Fruit fly (Drosophila melanogaster) Kc167 (cell line): ENCODE results near the gene Rbcn-3A.

Experiments used
- Myc ChIP-seq: fragments of >200 bp; optimal IDR thresholded peaks from 2 replicates; lab custom pipeline; 2017; ENCODE audit warnings: missing external identifiers
- Sin3A ChIP-seq: fragments of >200 bp; optimal IDR thresholded peaks from 2 replicates; lab custom pipeline; 2018; ENCODE audit warnings: missing external identifiers
- h ChIP-seq: fragments of >200 bp; optimal IDR thresholded peaks from 3 replicates; lab custom pipeline; 2018; ENCODE audit warnings: missing external identifiers
- insv ChIP-seq: fragments of >200 bp; optimal IDR thresholded peaks from 3 replicates; lab custom pipeline; 2018; ENCODE audit warnings: missing external identifiers
- psq ChIP-seq: fragments of >200 bp; optimal IDR thresholded peaks from 2 replicates; lab custom pipeline; 2017; ENCODE audit warnings: missing external identifiers
- ttk ChIP-seq: sonication (Bioruptor generic); optimal IDR thresholded peaks from 2 replicates; lab custom pipeline; 2017; ENCODE audit warnings: missing external identifiers

The Rbcn-3A gene

dm6 chrX:6254617-6255349 lies 504 bp downstream of the Rbcn-3A start:
- no peak for TF ChIP-seq Sin3A (lab: Kevin White, UChicago)
- no peak for TF ChIP-seq h (lab: Kevin White, UChicago)
- TF ChIP-seq psq (lab: Kevin White, UChicago): no peak

dm6 chrX:6253701-6254100 lies 1.6 kb downstream of the Rbcn-3A start:
- no peak for TF ChIP-seq Sin3A (lab: Kevin White, UChicago)
- TF ChIP-seq Myc (lab: Kevin White, UChicago): no peak
- TF ChIP-seq insv (lab: Kevin White, UChicago): no peak

DNA sequence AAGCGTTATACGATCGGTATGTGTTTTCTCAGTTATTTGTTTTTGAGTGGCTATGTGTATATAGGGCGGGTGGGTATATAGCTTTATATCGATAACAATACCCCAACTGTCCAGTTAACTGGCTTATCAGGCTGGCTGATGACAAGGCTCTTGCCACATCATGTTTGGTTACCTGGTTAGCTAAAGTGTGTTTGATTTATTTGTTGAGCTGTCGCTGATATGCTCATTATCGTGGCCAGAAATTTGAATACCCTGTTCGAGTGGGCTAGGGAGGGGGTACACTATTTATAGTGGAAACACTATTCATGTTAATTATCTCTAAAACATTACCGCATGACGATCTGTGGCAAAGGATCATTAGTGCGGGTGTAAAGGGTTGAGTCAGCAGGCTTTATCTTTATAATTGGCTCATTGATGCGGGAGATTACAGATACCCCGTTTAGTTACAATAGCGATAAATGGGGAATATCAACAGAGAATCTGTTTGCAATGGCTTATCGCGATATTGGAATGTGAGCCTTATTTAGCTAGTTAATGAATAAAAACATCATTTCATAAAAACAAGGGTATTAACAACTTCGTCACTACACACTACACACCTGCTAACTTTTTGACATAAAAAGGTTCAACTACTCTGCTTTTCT lies 2.3 kb downstream of the Rbcn-3A start:
- TF ChIP-seq ttk (lab: Kevin White, UChicago) (no peak), insv (lab: Kevin White, UChicago) (no peak), psq (lab: Kevin White, UChicago) (no peak), h (lab: Kevin White, UChicago) (no peak), Myc (lab: Kevin White, UChicago) (no peak), Sin3A (lab: Kevin White, UChicago) (no peak)

- TF ChIP-seq h (lab: Kevin White, UChicago): no peak
- no peak for TF ChIP-seq ttk (lab: Kevin White, UChicago)
- TF ChIP-seq psq (lab: Kevin White, UChicago): no peak
- no peak for TF ChIP-seq Sin3A (lab: Kevin White, UChicago)
- TF ChIP-seq Myc (lab: Kevin White, UChicago): no peak
- TF ChIP-seq insv (lab: Kevin White, UChicago): no peak
Observed at dm6 chrX:6237015-6237414, 18.3 kb downstream of the Rbcn-3A start, which contains the start of gene CG14445. Gene CG14445 (plus strand): TSS chrX:6237315.

DNA sequence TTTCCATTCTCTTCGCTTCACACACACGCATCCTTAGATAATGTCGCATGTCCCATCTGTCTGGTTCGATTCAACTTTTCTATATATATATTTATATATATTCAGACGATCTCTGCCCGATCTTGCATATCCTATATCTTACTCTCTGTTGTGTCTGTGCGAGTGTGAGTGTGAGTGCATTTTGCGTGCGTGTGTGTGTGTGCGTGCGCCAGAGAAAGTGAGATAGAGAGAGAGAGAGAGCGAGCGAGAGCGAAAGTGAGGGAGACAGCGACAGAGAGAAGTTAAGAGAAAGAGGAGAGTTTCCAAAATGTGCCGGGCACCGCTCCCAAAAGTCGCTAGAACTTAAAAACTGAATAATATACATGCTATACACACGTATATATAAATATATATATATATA lies 23.5 kb downstream of the Rbcn-3A start:
- no peak for TF ChIP-seq ttk (lab: Kevin White, UChicago)

DNA sequence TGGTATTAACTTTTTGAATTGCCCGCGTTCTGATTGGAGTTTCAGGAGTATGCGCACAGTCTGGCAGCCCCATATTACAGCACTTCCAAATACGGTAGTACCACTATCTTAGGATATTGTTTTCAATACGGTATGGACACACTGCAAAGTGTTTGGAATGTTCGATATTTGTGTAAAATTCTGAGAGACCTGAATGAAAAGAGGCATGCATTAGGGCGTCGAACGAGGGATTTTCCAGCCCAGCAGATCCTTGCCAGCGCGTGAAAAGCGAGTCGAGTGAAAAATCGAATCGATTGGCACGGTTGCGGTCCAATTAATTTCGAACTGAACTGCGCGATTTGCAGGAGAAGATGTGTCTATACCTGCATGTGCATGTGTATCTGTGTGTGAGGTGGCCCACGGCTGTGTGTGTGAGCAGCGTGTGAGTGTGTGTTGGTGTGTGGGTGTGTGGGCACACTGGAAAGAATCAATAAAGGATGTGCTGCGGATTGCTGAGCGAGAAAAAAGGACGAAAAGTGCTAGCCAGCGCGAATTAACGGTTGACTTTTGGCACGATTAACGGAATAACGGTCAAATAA lies 29.7 kb downstream of the Rbcn-3A start, which contains the start of gene dtn:
Gene dtn, plus strand, starts transcription at position 176 of the 578 bp plus-strand sequence.
- no peak for TF ChIP-seq ttk (lab: Kevin White, UChicago)

- TF ChIP-seq insv (lab: Kevin White, UChicago) (no peak), Myc (lab: Kevin White, UChicago) (no peak), h (lab: Kevin White, UChicago) (no peak), ttk (lab: Kevin White, UChicago) (no peak), psq (lab: Kevin White, UChicago) (no peak), Sin3A (lab: Kevin White, UChicago) (no peak)
Observed at dm6 chrX:6224225-6225190, 30.8 kb downstream of the Rbcn-3A start, which contains the start of gene sqh. Gene sqh (minus strand): TSS chrX:6225140.

DNA sequence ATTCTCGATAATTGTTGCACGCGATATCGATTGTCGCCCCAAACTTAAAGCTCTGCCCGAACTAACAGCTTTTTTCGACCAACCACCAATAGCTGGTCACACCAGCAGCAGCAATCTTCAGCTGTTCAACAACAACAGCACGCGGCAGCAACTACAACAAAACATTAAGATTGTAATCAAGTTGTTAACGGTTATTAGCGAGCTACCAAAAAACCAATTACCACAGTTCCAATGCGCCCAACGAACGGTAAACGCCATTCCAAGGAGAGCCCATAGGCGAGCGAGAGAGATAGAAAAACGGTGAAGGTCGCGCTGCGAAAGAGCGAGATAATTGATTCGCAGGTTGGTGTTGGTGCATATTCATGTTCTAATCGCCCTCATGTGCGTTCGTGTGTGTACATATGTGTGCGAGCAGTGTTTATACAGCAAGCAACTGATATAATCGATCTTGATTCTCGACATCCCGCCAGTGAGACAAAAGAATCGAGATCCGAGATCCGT lies 35.4 kb downstream of the Rbcn-3A start, which contains the start of gene Efr:
Gene Efr, plus strand, starts transcription at position 113 of the 501 bp plus-strand sequence.
- TF ChIP-seq Sin3A (lab: Kevin White, UChicago) (no peak), insv (lab: Kevin White, UChicago) (no peak), Myc (lab: Kevin White, UChicago) (no peak), h (lab: Kevin White, UChicago) (no peak), psq (lab: Kevin White, UChicago) (no peak), ttk (lab: Kevin White, UChicago) (no peak)

dm6 chrX:6219227-6219626 lies 36.1 kb downstream of the Rbcn-3A start, which contains the start of gene Btnd:
Gene Btnd (minus strand): TSS chrX:6219327.
- TF ChIP-seq ttk (lab: Kevin White, UChicago): no peak
- TF ChIP-seq Myc (lab: Kevin White, UChicago): no peak
- no peak for TF ChIP-seq psq (lab: Kevin White, UChicago)
- TF ChIP-seq Sin3A (lab: Kevin White, UChicago): no peak
- TF ChIP-seq h (lab: Kevin White, UChicago): no peak
- TF ChIP-seq insv (lab: Kevin White, UChicago): no peak

dm6 chrX:6216650-6217049 lies 38.6 kb downstream of the Rbcn-3A start:
- no peak for TF ChIP-seq Myc (lab: Kevin White, UChicago)
- no peak for TF ChIP-seq psq (lab: Kevin White, UChicago)
- no peak for TF ChIP-seq insv (lab: Kevin White, UChicago)
- TF ChIP-seq ttk (lab: Kevin White, UChicago): no peak
- TF ChIP-seq h (lab: Kevin White, UChicago): no peak
- TF ChIP-seq Sin3A (lab: Kevin White, UChicago): no peak

- TF ChIP-seq Myc (lab: Kevin White, UChicago) (no peak), h (lab: Kevin White, UChicago) (no peak)
Observed at dm6 chrX:6205099-6205498, 50.2 kb downstream of the Rbcn-3A start.
